Worm (Caenorhabditis elegans): ENCODE measurements around the gene M70.2.

- no peak for TF ChIP-seq nhr-11 (tag; optimal IDR thresholded peaks at IDR 0.05)
- no peak for TF ChIP-seq unc-86 (tag; optimal IDR thresholded peaks at IDR 0.05)
- TF ChIP-seq che-1 (tag; optimal IDR thresholded peaks at IDR 0.05), result no peak
These were observed 38.6 kb downstream of the M70.2 start for ce11 chrIV:2281353-2281976.
